Worm (Caenorhabditis elegans): ENCODE measurements around the gene T23G5.3.

ce11 chrIII:9237626-9238025 is 6.6 kb upstream of the T23G5.3 start:
- TF ChIP-seq ztf-11 (tag; optimal IDR thresholded peaks at IDR 0.05): no peak
- no peak for TF ChIP-seq lin-35 (GFP tag; optimal IDR thresholded peaks at IDR 0.05)
- no peak for TF ChIP-seq dsc-1 (tag; optimal IDR thresholded peaks at IDR 0.05)
- no peak for TF ChIP-seq ceh-8 (GFP tag; optimal IDR thresholded peaks at IDR 0.05)
- no peak for TF ChIP-seq lin-39 (tag; optimal IDR thresholded peaks at IDR 0.05)
- TF ChIP-seq ama-1 (optimal IDR thresholded peaks at IDR 0.05): no peak
- no peak for TF ChIP-seq fkh-8 (tag; optimal IDR thresholded peaks at IDR 0.05)
- no peak for TF ChIP-seq lin-13 (GFP tag; optimal IDR thresholded peaks at IDR 0.05)
- no peak for TF ChIP-seq nhr-77 (tag; optimal IDR thresholded peaks at IDR 0.05)
- TF ChIP-seq fkh-10 (GFP tag; optimal IDR thresholded peaks at IDR 0.05): no peak
- TF ChIP-seq vab-15 (tag; optimal IDR thresholded peaks at IDR 0.05): no peak
